Fruit fly (Drosophila melanogaster) whole organism: ENCODE measurements around the gene Kdm5.
A peak's percentile ranks its signal among the peaks of the same experiment; 100 is the strongest.

Experiments used
- CG8478 ChIP-seq: fragments of >200 bp; optimal IDR thresholded peaks from 2 replicates; lab custom pipeline; 2018; ENCODE audit warnings: inconsistent platforms
- Dll ChIP-seq: fragments of >200 bp; optimal IDR thresholded peaks from 2 replicates; lab custom pipeline; 2017
- EcR ChIP-seq, 2 experiments: fragments of >200 bp; optimal IDR thresholded peaks; 2 replicates each; lab custom pipeline; 2017; ENCODE audit warnings: missing biosample characterization in 2 of 2, missing genetic modification characterization in 2 of 2, missing genetic modification reagents in 2 of 2
- pan ChIP-seq: fragments of >200 bp; optimal IDR thresholded peaks from 2 replicates; lab custom pipeline; 2017
- psq ChIP-seq: fragments of >200 bp; optimal IDR thresholded peaks from 2 replicates; lab custom pipeline; 2017
- usp ChIP-seq: fragments of >200 bp; optimal IDR thresholded peaks from 2 replicates; lab custom pipeline; 2017; ENCODE audit warnings: missing biosample characterization, missing genetic modification characterization, mixed read lengths

The Kdm5 gene

DNA sequence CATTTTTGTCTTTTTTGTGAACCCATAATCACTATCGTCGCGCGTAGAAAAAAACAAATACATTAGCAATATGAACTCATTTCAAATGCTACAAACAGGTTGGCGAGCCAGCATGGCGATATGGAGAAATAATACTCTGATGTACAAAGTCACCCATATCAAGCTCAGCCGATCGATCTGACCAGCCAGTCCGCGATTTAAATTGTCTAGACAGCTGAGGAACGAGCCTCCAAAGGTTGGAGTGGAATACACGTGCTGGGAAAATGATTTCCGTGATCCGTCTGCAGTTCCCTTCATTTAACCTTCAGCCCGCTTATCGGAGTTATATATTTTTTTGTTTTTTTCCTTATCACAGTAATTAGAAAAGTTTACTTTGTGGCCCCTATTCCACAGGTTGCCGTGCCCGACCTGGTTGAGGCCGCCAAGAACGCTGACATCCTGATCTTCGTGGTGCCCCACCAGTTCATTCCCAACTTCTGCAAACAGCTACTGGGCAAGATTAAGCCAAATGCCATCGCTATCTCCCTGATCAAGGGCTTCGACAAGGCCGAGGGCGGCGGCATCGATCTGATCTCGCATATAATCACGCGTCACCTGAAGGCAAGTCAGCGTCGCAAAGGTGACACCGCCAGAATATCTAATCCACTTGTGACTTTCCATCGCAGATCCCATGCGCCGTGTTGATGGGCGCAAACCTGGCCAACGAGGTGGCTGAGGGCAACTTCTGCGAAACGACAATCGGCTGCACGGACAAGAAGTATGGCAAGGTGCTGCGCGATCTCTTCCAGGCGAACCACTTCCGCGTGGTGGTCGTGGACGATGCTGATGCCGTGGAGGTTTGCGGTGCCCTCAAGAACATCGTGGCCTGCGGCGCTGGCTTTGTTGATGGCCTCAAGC lies 53.4 kb downstream of the Kdm5 start:
- TF ChIP-seq pan (no peak), EcR (GFP tag; optimal IDR thresholded peaks at IDR 0.05; lab: Kevin White, UChicago) (no peak), usp (no peak), psq (lab: Kevin White, UChicago) (no peak), CG8478 (lab: Kevin White, UChicago) (no peak), Dll (lab: Kevin White, UChicago) (no peak)

DNA sequence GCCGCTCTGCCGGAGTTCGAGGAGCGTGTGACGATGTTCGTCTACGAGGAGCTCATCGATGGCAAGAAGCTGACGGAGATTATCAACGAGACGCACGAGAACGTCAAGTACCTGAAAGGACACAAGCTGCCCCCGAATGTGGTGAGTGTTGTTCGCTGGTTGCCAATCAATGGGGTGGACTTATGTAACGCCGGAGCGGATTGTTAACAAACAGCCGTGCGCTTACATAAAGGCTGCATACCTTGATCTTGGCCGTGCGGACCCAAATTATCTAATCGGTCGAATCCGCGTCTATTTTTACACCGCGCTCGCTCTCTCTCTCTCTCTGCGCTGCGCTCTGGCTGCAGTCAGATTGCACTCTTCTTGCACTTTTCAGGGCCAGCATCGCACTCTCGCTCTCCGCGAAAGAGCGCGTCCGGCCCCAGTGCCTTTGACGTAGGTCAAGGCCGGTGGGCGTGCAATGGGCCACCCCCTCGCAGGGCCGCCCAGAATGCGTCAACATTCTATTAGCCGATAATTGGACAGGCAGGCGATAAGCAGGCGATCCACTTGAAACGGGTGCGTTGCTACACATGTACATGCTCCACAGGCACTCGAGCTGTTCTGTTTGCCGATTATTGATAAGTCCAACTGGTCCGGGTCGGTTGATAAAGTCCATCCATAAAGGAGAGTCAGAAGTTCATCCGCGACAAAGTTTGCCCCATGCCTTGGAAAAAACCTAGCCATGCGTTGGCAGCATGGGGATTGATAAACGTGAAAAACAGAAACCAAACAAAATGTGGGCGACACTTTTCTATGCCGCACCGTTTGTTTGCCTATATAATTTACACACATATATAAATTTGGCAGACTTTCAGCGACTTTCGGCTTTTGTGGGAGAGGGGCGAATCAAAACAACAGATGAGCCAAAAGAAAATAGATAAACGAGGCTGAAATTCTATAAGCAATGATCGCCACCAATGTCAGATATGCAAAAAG lies 54.7 kb downstream of the Kdm5 start:
- no peak for TF ChIP-seq psq (lab: Kevin White, UChicago)
- no peak for TF ChIP-seq EcR (GFP tag; optimal IDR thresholded peaks at IDR 0.05; lab: Kevin White, UChicago)
- TF ChIP-seq usp, result no peak
- TF ChIP-seq Dll (lab: Kevin White, UChicago), result no peak
- TF ChIP-seq pan, result no peak
- TF ChIP-seq CG8478 (lab: Kevin White, UChicago), result no peak

DNA sequence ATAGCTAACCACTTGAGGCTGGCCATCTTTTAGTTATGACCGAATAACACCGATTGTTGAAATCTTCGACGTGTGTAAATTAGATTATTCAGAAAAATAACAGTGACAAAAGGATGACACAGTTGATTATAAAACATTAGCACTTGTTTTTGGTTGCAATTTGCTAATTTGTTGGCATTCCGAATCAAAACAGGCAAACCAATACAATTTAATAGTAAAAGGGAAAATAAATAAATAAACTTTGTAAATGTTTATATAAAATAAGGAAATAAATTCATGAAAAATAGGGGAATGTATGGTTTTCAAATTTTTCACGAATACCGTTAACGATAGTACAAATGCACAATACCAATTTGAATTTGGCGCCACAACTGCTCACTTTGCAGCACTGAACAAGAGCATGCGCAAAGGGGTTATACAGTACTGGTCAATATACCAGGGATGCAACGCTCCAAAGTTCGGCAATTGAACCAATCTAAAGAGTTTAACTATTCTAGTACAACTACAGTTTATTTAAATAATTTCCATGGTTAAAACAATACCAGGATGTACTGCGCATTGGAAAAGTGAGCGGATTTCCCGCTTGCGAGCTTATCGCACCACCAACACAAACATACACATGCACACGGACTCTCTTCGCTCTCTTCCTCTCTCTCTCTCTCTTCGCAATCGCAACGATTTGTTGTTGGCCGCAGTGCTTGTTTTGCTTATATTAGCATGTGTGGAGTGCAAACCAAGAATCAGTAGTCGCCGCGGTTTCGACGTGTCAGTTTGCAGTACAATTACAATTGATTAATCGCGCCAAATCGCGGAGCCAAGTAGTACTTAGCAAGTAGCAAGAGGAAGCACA lies 55.8 kb downstream of the Kdm5 start, which contains the start of the genes Sfp26Ad and Gpdh1:
TSS of gene Sfp26Ad (minus strand) at position 76 of the 850 bp plus-strand sequence.
TSS of gene Gpdh1 (plus strand) at position 415 of the 850 bp plus-strand sequence.
- TF ChIP-seq usp, result no peak
- peak; percentile 84 for TF ChIP-seq Dll (lab: Kevin White, UChicago)
